Worm (Caenorhabditis elegans) whole organism, L3 larva: ENCODE results near the gene lido-12.

Source experiments
- ZK546.5 ChIP-seq: sonication (generic microtip); optimal IDR thresholded peaks from 2 replicates; lab custom pipeline; 2017; ENCODE audit warnings: missing biosample characterization, missing genetic modification characterization
- ceh-9 ChIP-seq: sonication (generic microtip); optimal IDR thresholded peaks from 2 replicates; lab custom pipeline; 2018; ENCODE audit warnings: missing biosample characterization, missing genetic modification characterization
- elt-3 ChIP-seq, 3 experiments: fragments of 150-350 bp in 1 of 3; sonication (generic microtip) in 2 of 3; optimal IDR thresholded peaks; 2 replicates in 2 of 3; 4 replicates in 1 of 3; lab custom pipeline; 2014 to 2017; ENCODE audit warnings: missing biosample characterization in 3 of 3, missing genetic modification characterization in 3 of 3
- fos-1 ChIP-seq: fragments of 150-350 bp; optimal IDR thresholded peaks from 2 replicates; lab custom pipeline; 2014; ENCODE audit warnings: missing biosample characterization, missing genetic modification characterization
- nhr-23 ChIP-seq: fragments of 150-350 bp; optimal IDR thresholded peaks from 2 replicates; lab custom pipeline; 2014; ENCODE audit warnings: missing biosample characterization, missing genetic modification reagents, missing genetic modification characterization

DNA sequence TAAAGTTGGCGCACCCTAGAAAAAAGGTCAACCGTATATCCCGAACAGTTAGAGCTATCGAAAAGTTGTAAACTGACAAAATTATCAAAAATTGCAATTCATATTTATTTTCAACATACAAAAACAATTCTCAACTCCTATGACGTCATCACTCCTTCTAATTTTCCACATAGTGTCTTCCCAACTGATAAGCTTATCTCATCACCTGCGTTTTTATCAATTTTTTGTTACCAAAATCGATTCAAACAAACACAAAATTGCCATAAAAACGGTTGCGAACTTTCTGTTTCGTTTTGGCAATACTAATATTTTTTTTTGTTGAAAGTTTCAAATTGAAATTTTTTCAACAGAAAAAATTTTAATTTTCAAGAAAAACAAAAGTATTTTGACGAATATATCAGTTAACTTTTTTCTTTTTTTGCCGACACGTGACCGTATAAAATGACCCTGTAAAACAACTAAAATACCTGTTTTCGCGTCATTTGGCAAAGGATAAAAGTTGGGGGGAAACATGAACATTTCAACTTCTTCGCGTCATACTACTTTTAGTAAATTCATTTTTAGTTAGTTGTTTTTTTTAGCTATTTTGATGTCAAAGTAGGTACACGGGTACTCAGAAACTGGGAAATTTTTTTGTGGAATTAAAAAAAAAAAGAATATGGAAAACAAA, 29.9 kb upstream of the lido-12 start:
- TF ChIP-seq ZK546.5 (tag; lab: Kevin White, UChicago) (no peak), ceh-9 (tag; lab: Kevin White, UChicago) (no peak), nhr-23 (tag; lab: Kevin White, UChicago) (no peak), fos-1 (no peak), elt-3 (tag; optimal IDR thresholded peaks at IDR 0.05; lab: Kevin White, UChicago) (no peak)
